Worm (Caenorhabditis elegans) whole organism, L3 larva: ENCODE measurements around the gene K11H3.2.
A peak's percentile ranks its signal among the peaks of the same experiment; 100 is the strongest.

ENCODE experiments used
- R02D3.7 ChIP-seq: fragments of 150-350 bp; optimal IDR thresholded peaks from 2 replicates; lab custom pipeline; 2014; ENCODE audit warnings: missing biosample characterization, missing genetic modification characterization
- aly-2 ChIP-seq: fragments of 150-350 bp; optimal IDR thresholded peaks from 2 replicates; lab custom pipeline; 2014; ENCODE audit warnings: missing biosample characterization, missing genetic modification characterization
- ama-1 ChIP-seq: fragments of 150-350 bp; optimal IDR thresholded peaks from 2 replicates; lab custom pipeline; 2018
- ceh-16 ChIP-seq: sonication (generic microtip); optimal IDR thresholded peaks from 2 replicates; lab custom pipeline; 2017; ENCODE audit warnings: missing biosample characterization, missing genetic modification characterization
- ceh-28 ChIP-seq: fragments of 150-350 bp; optimal IDR thresholded peaks from 2 replicates; lab custom pipeline; 2014; ENCODE audit warnings: missing biosample characterization, missing genetic modification reagents, missing genetic modification characterization
- ceh-82 ChIP-seq: fragments of 150-350 bp; optimal IDR thresholded peaks from 2 replicates; lab custom pipeline; 2014; ENCODE audit warnings: missing biosample characterization, missing genetic modification characterization
- ceh-9 ChIP-seq: sonication (generic microtip); optimal IDR thresholded peaks from 2 replicates; lab custom pipeline; 2018; ENCODE audit warnings: missing biosample characterization, missing genetic modification characterization
- daf-12 ChIP-seq: fragments of 150-350 bp; optimal IDR thresholded peaks from 2 replicates; lab custom pipeline; 2014; ENCODE audit warnings: missing biosample characterization, missing genetic modification reagents, missing genetic modification characterization
- egl-5 ChIP-seq: fragments of 150-350 bp; optimal IDR thresholded peaks from 2 replicates; lab custom pipeline; 2017; ENCODE audit warnings: missing biosample characterization, missing genetic modification reagents, missing genetic modification characterization, inconsistent platforms
- elt-1 ChIP-seq: fragments of 150-350 bp; optimal IDR thresholded peaks from 2 replicates; lab custom pipeline; 2014; ENCODE audit warnings: missing biosample characterization, missing genetic modification characterization
- elt-2 ChIP-seq: sonication (generic microtip); optimal IDR thresholded peaks from 2 replicates; lab custom pipeline; 2016; ENCODE audit warnings: missing genetic modification reagents, mild to moderate bottlenecking, missing genetic modification characterization, missing compliant biosample characterization
- elt-3 ChIP-seq, 3 experiments: fragments of 150-350 bp in 1 of 3; sonication (generic microtip) in 2 of 3; optimal IDR thresholded peaks; 2 replicates in 2 of 3; 4 replicates in 1 of 3; lab custom pipeline; 2014 to 2017; ENCODE audit warnings: missing biosample characterization in 3 of 3, missing genetic modification characterization in 3 of 3
- eor-1 ChIP-seq, 2 experiments: fragments of 150-350 bp; optimal IDR thresholded peaks; 2 replicates each; lab custom pipeline; 2014 to 2018; ENCODE audit warnings: missing biosample characterization in 2 of 2, missing genetic modification characterization in 2 of 2
- fkh-10 ChIP-seq: sonication (generic microtip); optimal IDR thresholded peaks from 2 replicates; lab custom pipeline; 2017; ENCODE audit warnings: missing biosample characterization, missing genetic modification reagents, missing genetic modification characterization
- hmg-11 ChIP-seq: sonication (generic microtip); optimal IDR thresholded peaks from 2 replicates; lab custom pipeline; 2016; ENCODE audit warnings: missing genetic modification characterization, missing compliant biosample characterization
- jun-1 ChIP-seq: fragments of 150-350 bp; optimal IDR thresholded peaks from 2 replicates; lab custom pipeline; 2014; ENCODE audit warnings: missing biosample characterization, missing genetic modification reagents, missing genetic modification characterization
- lin-15B ChIP-seq: fragments of 150-350 bp; optimal IDR thresholded peaks from 2 replicates; lab custom pipeline; 2014; ENCODE audit warnings: missing biosample characterization, missing genetic modification characterization
- lin-39 ChIP-seq: fragments of 150-350 bp; optimal IDR thresholded peaks from 2 replicates; lab custom pipeline; 2018; ENCODE audit warnings: missing biosample characterization, missing genetic modification reagents, missing genetic modification characterization
- lsy-12 ChIP-seq: sonication (generic microtip); optimal IDR thresholded peaks from 2 replicates; lab custom pipeline; 2016; ENCODE audit warnings: mild to moderate bottlenecking, missing genetic modification characterization, missing compliant biosample characterization
- mdl-1 ChIP-seq: fragments of 150-350 bp; optimal IDR thresholded peaks from 2 replicates; lab custom pipeline; 2014; ENCODE audit warnings: missing biosample characterization, missing genetic modification characterization
- mml-1 ChIP-seq: fragments of 150-350 bp; sonication (generic microtip); optimal IDR thresholded peaks from 3 replicates; lab custom pipeline; 2014; ENCODE audit warnings: missing biosample characterization, missing genetic modification characterization
- nfya-1 ChIP-seq: sonication (generic microtip); optimal IDR thresholded peaks from 2 replicates; lab custom pipeline; 2017; ENCODE audit warnings: missing genetic modification characterization, mild to moderate bottlenecking, missing compliant biosample characterization, antibody characterized with exemption, moderate library complexity; ENCODE audit not compliant: insufficient read depth
- nhr-11 ChIP-seq: fragments of 150-350 bp; optimal IDR thresholded peaks from 2 replicates; lab custom pipeline; 2014; ENCODE audit warnings: missing biosample characterization, missing genetic modification characterization
- nhr-12 ChIP-seq: fragments of 150-350 bp; optimal IDR thresholded peaks from 2 replicates; lab custom pipeline; 2014; ENCODE audit warnings: missing biosample characterization, missing genetic modification characterization
- nhr-23 ChIP-seq: fragments of 150-350 bp; optimal IDR thresholded peaks from 2 replicates; lab custom pipeline; 2014; ENCODE audit warnings: missing biosample characterization, missing genetic modification reagents, missing genetic modification characterization
- nhr-237 ChIP-seq: fragments of 150-350 bp; optimal IDR thresholded peaks from 2 replicates; lab custom pipeline; 2014; ENCODE audit warnings: missing biosample characterization, missing genetic modification characterization
- nhr-28 ChIP-seq: fragments of 150-350 bp; optimal IDR thresholded peaks from 2 replicates; lab custom pipeline; 2014; ENCODE audit warnings: missing biosample characterization, missing genetic modification characterization
- nhr-43 ChIP-seq: sonication (generic microtip); optimal IDR thresholded peaks from 2 replicates; lab custom pipeline; 2016; ENCODE audit warnings: mild to moderate bottlenecking, missing genetic modification characterization, missing compliant biosample characterization; ENCODE audit not compliant: poor library complexity, severe bottlenecking
- nhr-67 ChIP-seq: fragments of 150-350 bp; optimal IDR thresholded peaks from 2 replicates; lab custom pipeline; 2014; ENCODE audit warnings: missing biosample characterization, missing genetic modification characterization
- nhr-76 ChIP-seq: fragments of 150-350 bp; sonication (generic microtip); optimal IDR thresholded peaks from 5 replicates; lab custom pipeline; 2014; ENCODE audit warnings: missing biosample characterization, missing genetic modification characterization
- nhr-77 ChIP-seq: fragments of 150-350 bp; optimal IDR thresholded peaks from 2 replicates; lab custom pipeline; 2014; ENCODE audit warnings: missing biosample characterization, missing genetic modification characterization
- pha-4 ChIP-seq: fragments of 150-350 bp; optimal IDR thresholded peaks from 2 replicates; lab custom pipeline; 2014; ENCODE audit warnings: missing biosample characterization, missing genetic modification reagents, missing genetic modification characterization
- pqm-1 ChIP-seq: fragments of 150-350 bp; optimal IDR thresholded peaks from 2 replicates; lab custom pipeline; 2017; ENCODE audit warnings: missing biosample characterization, missing genetic modification characterization, inconsistent platforms
- skn-1 ChIP-seq: fragments of 150-350 bp; optimal IDR thresholded peaks from 2 replicates; lab custom pipeline; 2014; ENCODE audit warnings: missing biosample characterization, missing genetic modification characterization
- snpc-4 ChIP-seq: fragments of 150-350 bp; optimal IDR thresholded peaks from 2 replicates; lab custom pipeline; 2014; ENCODE audit warnings: missing biosample characterization, missing genetic modification characterization
- tbx-2 ChIP-seq: sonication (generic microtip); optimal IDR thresholded peaks from 2 replicates; lab custom pipeline; 2016; ENCODE audit warnings: mild to moderate bottlenecking, missing genetic modification characterization, missing compliant biosample characterization
- unc-39 ChIP-seq: sonication (generic microtip); optimal IDR thresholded peaks from 4 replicates; lab custom pipeline; 2017; ENCODE audit warnings: missing biosample characterization, missing genetic modification characterization
- unc-62 ChIP-seq: fragments of 150-350 bp; sonication (generic microtip); optimal IDR thresholded peaks from 4 replicates; lab custom pipeline; 2014; ENCODE audit warnings: missing biosample characterization, missing genetic modification reagents, missing genetic modification characterization
- zag-1 ChIP-seq: fragments of 150-350 bp; optimal IDR thresholded peaks from 2 replicates; lab custom pipeline; 2014; ENCODE audit warnings: missing biosample characterization, missing genetic modification characterization
- ztf-11 ChIP-seq: fragments of 150-350 bp; optimal IDR thresholded peaks from 2 replicates; lab custom pipeline; 2014; ENCODE audit warnings: missing biosample characterization, missing genetic modification characterization
- ztf-4 ChIP-seq: fragments of 150-350 bp; optimal IDR thresholded peaks from 2 replicates; lab custom pipeline; 2014; ENCODE audit warnings: missing biosample characterization, missing genetic modification characterization

Gene K11H3.2

DNA sequence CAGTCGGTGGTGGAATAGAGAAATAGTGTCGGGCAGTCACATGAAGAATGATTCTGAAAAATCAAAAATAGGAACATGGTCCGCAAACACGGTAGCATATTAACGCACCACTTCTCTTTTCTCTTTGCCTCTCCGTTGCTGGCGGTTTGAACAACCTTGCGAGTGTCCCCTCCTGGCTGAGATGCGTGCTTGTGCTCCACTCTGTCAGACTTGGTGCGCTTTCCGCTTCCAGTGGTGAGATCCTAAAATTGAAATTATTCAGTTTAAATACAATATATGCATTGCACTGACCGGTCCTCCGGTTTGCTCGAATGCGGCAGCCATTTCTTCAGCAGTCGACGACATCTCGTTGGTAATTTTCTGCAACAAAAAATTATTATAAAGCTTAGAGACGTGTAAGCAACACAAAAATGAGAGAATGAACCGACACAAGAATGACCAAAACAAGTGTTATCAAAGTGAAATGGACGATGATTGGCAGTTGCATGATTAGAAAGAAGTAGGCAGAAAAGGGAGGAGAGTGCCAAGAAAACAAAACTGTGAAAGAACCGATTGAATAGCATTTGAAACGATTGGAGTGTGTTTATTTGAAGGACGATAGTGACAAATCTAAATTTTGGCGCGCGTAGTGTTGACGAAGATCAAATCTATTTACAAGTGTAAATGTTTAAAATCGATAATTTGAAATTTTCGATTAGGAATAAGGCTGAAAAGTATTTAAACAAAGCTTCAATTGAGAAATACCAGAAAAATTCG lies 20.9 kb upstream of the K11H3.2 start, which contains the start of gene ZK632.9:
TSS of gene ZK632.9 (minus strand) at position 360 of the 756 bp plus-strand sequence.
- TF ChIP-seq ztf-11 (tag; lab: Kevin White, UChicago) (no peak), unc-39 (tag; lab: Kevin White, UChicago) (no peak), fkh-10 (GFP tag; lab: Kevin White, UChicago) (no peak), ceh-28 (tag; lab: Kevin White, UChicago) (peak; percentile 31), ztf-4 (tag; lab: Kevin White, UChicago) (peak; percentile 13), tbx-2 (tag; lab: Kevin White, UChicago) (no peak), ama-1 (peak; percentile 57), nhr-11 (no peak), elt-2 (tag; lab: Kevin White, UChicago) (peak; percentile 28), nfya-1 (peak; percentile 21)

DNA sequence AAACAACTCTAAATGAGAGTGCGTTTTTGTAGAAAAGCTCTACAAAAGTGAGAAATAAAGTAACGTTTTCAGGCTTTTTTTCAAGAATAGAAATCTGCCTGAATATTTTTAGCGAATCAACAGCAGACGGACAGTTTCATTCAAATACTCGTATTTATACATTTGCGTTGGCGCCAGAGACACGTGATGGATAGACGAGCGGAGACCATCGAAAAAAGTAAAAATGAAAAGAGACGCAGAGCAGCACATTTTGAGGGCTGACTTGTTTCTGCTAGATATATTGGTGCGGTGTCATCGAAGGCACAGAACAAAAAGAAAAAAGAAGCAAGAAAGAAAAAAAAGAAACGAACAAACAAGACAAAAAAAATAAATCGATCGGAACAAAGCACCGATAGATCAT lies 20.2 kb upstream of the K11H3.2 start:
- no peak for TF ChIP-seq zag-1 (tag; lab: Kevin White, UChicago)
- peak; percentile 11 for TF ChIP-seq nhr-43
- TF ChIP-seq mml-1 (tag; lab: Kevin White, UChicago): no peak
- peak; percentile 3 for TF ChIP-seq skn-1
- no peak for TF ChIP-seq unc-39 (tag; lab: Kevin White, UChicago)
- no peak for TF ChIP-seq R02D3.7 (tag; lab: Kevin White, UChicago)
- TF ChIP-seq fkh-10 (GFP tag; lab: Kevin White, UChicago): no peak
- peak; percentile 93 for TF ChIP-seq ama-1
- peak; percentile 11 for TF ChIP-seq lin-15B (tag; lab: Kevin White, UChicago)
- TF ChIP-seq ztf-4 (tag; lab: Kevin White, UChicago): no peak
- no peak for TF ChIP-seq aly-2 (tag; lab: Kevin White, UChicago)
- TF ChIP-seq nhr-77 (tag; lab: Kevin White, UChicago): no peak
- peak; percentile 36 for TF ChIP-seq lin-39 (tag; lab: Kevin White, UChicago)
- TF ChIP-seq ceh-9 (tag; lab: Kevin White, UChicago): no peak
- TF ChIP-seq nhr-12: no peak
- TF ChIP-seq elt-3 (tag; optimal IDR thresholded peaks at IDR 0.05; lab: Kevin White, UChicago): no peak
- TF ChIP-seq jun-1 (tag; lab: Kevin White, UChicago): peak; percentile 62
- peak; percentile 28 for TF ChIP-seq lsy-12 (tag; lab: Kevin White, UChicago)
- TF ChIP-seq tbx-2 (tag; lab: Kevin White, UChicago): no peak
- no peak for TF ChIP-seq nhr-23 (tag; lab: Kevin White, UChicago)
- peak; percentile 56 for TF ChIP-seq nfya-1
- no peak for TF ChIP-seq ceh-16
- TF ChIP-seq nhr-67 (tag; lab: Kevin White, UChicago): no peak
- no peak for TF ChIP-seq daf-12
- no peak for TF ChIP-seq eor-1 (tag; optimal IDR thresholded peaks at IDR 0.05; lab: Kevin White, UChicago)
- TF ChIP-seq nhr-237 (tag; lab: Kevin White, UChicago): no peak
- TF ChIP-seq snpc-4 (tag; lab: Kevin White, UChicago): peak; percentile 16
- no peak for TF ChIP-seq egl-5 (tag; lab: Kevin White, UChicago)
- TF ChIP-seq elt-1 (tag; lab: Kevin White, UChicago): no peak
- no peak for TF ChIP-seq unc-62 (GFP tag; lab: Kevin White, UChicago)
- peak; percentile 27 for TF ChIP-seq elt-2 (tag; lab: Kevin White, UChicago)
- no peak for TF ChIP-seq mdl-1 (tag; lab: Kevin White, UChicago)
- TF ChIP-seq pqm-1: peak; percentile 7
- no peak for TF ChIP-seq nhr-76 (tag; lab: Kevin White, UChicago)
- TF ChIP-seq ceh-82 (tag; lab: Kevin White, UChicago): no peak
- TF ChIP-seq hmg-11: peak; percentile 2
- no peak for TF ChIP-seq nhr-28 (tag; lab: Kevin White, UChicago)
- TF ChIP-seq pha-4 (tag; lab: Kevin White, UChicago): peak; percentile 89
- TF ChIP-seq nhr-11: no peak
